Worm (Caenorhabditis elegans) whole organism, midembryonic: ENCODE results near the gene srh-264.

Source experiments
- cog-1 ChIP-seq: sonication (generic microtip); optimal IDR thresholded peaks from 2 replicates; lab custom pipeline; 2016; ENCODE audit warnings: missing genetic modification characterization, missing compliant biosample characterization
- flt-1 ChIP-seq: fragments of 200-800 bp; sonication (Bioruptor generic); IDR thresholded peaks from 2 replicates; pipeline ENCODE4 v1.3.6; 2022; ENCODE audit warnings: missing genetic modification characterization, missing compliant biosample characterization
- klf-2 ChIP-seq: fragments of 200-800 bp; sonication (Bioruptor generic); conservative IDR thresholded peaks from 2 replicates; pipeline ENCODE4 v1.3.6; 2022; ENCODE audit warnings: missing genetic modification reagents, missing genetic modification characterization, missing compliant biosample characterization

DNA sequence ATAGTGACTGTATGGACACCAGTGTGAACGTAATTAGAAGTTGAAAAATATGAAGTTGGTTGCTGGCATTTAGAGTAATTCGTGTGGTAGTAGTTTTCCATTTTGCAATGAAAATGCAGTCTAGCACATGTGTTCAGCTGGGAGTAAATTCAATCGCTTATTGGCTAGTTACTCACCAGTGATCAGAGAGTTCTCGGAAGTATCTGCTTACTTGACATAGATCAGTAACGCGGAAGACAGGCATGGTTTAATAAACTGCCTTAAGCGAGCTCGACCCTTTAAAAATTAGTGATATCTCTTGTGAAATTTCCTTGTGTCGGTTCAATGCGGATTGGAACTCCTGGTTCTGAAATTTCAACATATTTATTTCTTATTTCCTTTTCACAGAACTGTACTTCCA lies 37.7 kb upstream of the srh-264 start, which contains the start of gene srh-52:
- no peak for TF ChIP-seq flt-1
- no peak for TF ChIP-seq klf-2 (GFP tag; lab: Robert Waterston, UW)
- no peak for TF ChIP-seq cog-1
